Worm (Caenorhabditis elegans) whole organism, L4/young adult: Measurements from ENCODE around the gene K11G9.5.

Source experiments
- W03F9.2 ChIP-seq: fragments of 150-350 bp; optimal IDR thresholded peaks from 2 replicates; lab custom pipeline; 2014; ENCODE audit warnings: missing biosample characterization, missing genetic modification characterization
- dao-5 ChIP-seq: sonication (generic microtip); optimal IDR thresholded peaks from 2 replicates; lab custom pipeline; 2016; ENCODE audit warnings: missing genotype, missing genetic modification characterization, moderate library complexity, missing compliant biosample characterization
- him-1 ChIP-seq: sonication (generic microtip); optimal IDR thresholded peaks from 2 replicates; lab custom pipeline; 2016; ENCODE audit warnings: missing genotype, missing genetic modification reagents, missing genetic modification characterization, missing compliant biosample characterization

DNA sequence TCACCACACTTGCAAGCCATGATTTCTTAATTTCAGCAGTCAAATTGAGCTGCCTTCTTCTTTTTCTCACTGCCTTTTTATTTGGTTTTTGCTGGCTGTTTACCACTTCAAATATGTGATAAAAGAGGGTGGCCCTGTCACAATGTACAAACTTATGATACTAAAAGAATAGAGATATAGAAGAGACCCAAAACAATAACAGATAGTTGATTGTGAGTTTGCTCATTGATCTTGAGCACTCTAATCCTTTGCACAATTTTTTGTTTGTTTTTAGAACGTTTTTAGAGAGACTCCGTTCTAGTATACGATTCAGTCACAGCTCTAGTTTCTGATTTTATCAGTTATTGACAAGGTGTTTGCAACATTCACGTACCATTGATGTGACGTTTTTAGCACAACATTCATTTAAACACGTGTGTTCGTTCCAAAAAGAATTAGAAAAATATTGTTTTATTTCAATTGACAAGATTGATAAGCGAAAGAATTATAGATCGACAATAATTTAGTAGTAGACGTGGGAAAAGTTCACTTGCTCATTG lies 3.6 kb upstream of the K11G9.5 start, which contains the start of gene mtl-1:
- TF ChIP-seq him-1 (tag; lab: Kevin White, UChicago) = no peak
- no peak for TF ChIP-seq dao-5 (tag; lab: Kevin White, UChicago)
- TF ChIP-seq W03F9.2 = no peak
